Worm (Caenorhabditis elegans) whole organism, L4 larva: Measurements from ENCODE around the gene F23H11.4.
"Not testable (repeated sequence)": the region's sequence is repeated elsewhere in the genome, so short reads cannot be mapped to it uniquely, and the experiment has no call there.

Source experiments
- F10B5.3 ChIP-seq: sonication (generic microtip); optimal IDR thresholded peaks from 2 replicates; lab custom pipeline; 2016; ENCODE audit warnings: mild to moderate bottlenecking, missing genetic modification characterization, missing compliant biosample characterization
- F44E2.7 ChIP-seq: fragments of 200-800 bp; sonication (Bioruptor generic); IDR thresholded peaks from 2 replicates; pipeline ENCODE4 v2.1.2; 2022; ENCODE audit warnings: missing genetic modification characterization, missing compliant biosample characterization
- F49E8.2 ChIP-seq: sonication (generic microtip); optimal IDR thresholded peaks from 2 replicates; lab custom pipeline; 2016; ENCODE audit warnings: missing compliant biosample characterization, mild to moderate bottlenecking, missing genetic modification characterization, borderline replicate concordance
- Y105C5A.15 ChIP-seq: fragments of 200-800 bp; sonication (Bioruptor generic); IDR thresholded peaks from 2 replicates; pipeline ENCODE4 v1.3.6; 2022; ENCODE audit warnings: missing genetic modification characterization, missing compliant biosample characterization
- attf-4 ChIP-seq: sonication (generic microtip); optimal IDR thresholded peaks from 3 replicates; lab custom pipeline; 2017; ENCODE audit warnings: missing biosample characterization, missing genetic modification characterization
- ceh-44 ChIP-seq: fragments of 200-800 bp; sonication (Bioruptor generic); IDR thresholded peaks from 2 replicates; pipeline ENCODE4 v1.3.6; 2022; ENCODE audit warnings: missing genetic modification reagents, missing genetic modification characterization, missing compliant biosample characterization
- ceh-82 ChIP-seq: sonication (generic microtip); optimal IDR thresholded peaks from 2 replicates; lab custom pipeline; 2017; ENCODE audit warnings: missing biosample characterization, missing genetic modification characterization
- cey-2 ChIP-seq: sonication (generic microtip); optimal IDR thresholded peaks from 3 replicates; lab custom pipeline; 2017; ENCODE audit warnings: missing genetic modification characterization, mild to moderate bottlenecking, missing compliant biosample characterization, antibody characterized with exemption, borderline replicate concordance; ENCODE audit not compliant: insufficient read depth
- daf-16 ChIP-seq, 3 experiments: sonication (generic microtip); optimal IDR thresholded peaks; 2 replicates each; lab custom pipeline; 2016 to 2017; ENCODE audit warnings: missing genetic modification characterization in 3 of 3, missing genetic modification reagents in 3 of 3, mild to moderate bottlenecking in 2 of 3, missing compliant biosample characterization in 2 of 3, missing biosample characterization in 1 of 3, moderate library complexity in 1 of 3
- daf-8 ChIP-seq: fragments of 200-800 bp; sonication (Bioruptor generic); IDR thresholded peaks from 2 replicates; pipeline ENCODE4 v1.3.6; 2022; ENCODE audit warnings: missing genetic modification characterization, missing compliant biosample characterization
- dmd-6 ChIP-seq: fragments of 200-800 bp; sonication (Bioruptor generic); IDR thresholded peaks from 2 replicates; pipeline ENCODE4 v1.3.6; 2022; ENCODE audit warnings: missing genetic modification reagents, missing genetic modification characterization, missing compliant biosample characterization
- dmd-9 ChIP-seq: fragments of 200-800 bp; sonication (Bioruptor generic); IDR thresholded peaks from 2 replicates; pipeline ENCODE4 v1.3.6; 2022; ENCODE audit warnings: missing genetic modification reagents, missing genetic modification characterization, missing compliant biosample characterization
- dve-1 ChIP-seq: sonication (generic microtip); optimal IDR thresholded peaks from 2 replicates; lab custom pipeline; 2017; ENCODE audit warnings: antibody characterized with exemption, mild to moderate bottlenecking, missing genetic modification characterization, missing compliant biosample characterization; ENCODE audit not compliant: insufficient read depth
- fkh-10 ChIP-seq: fragments of 150-350 bp; optimal IDR thresholded peaks from 2 replicates; lab custom pipeline; 2014; ENCODE audit warnings: missing biosample characterization, missing genetic modification reagents, missing genetic modification characterization
- gei-8 ChIP-seq: fragments of 200-800 bp; sonication (Bioruptor generic); optimal IDR thresholded peaks from 2 replicates; lab custom pipeline; 2018; ENCODE audit warnings: mild to moderate bottlenecking, missing genetic modification characterization, missing compliant biosample characterization
- hif-1 ChIP-seq, 2 experiments: sonication (generic microtip); optimal IDR thresholded peaks; 2 replicates each; lab custom pipeline; 2016 to 2017; ENCODE audit warnings: missing compliant biosample characterization in 2 of 2, missing genetic modification characterization in 2 of 2, missing genetic modification reagents in 2 of 2, missing genotype in 2 of 2, mild to moderate bottlenecking in 1 of 2
- hlh-11 ChIP-seq: fragments of 200-800 bp; sonication (Bioruptor generic); optimal IDR thresholded peaks from 2 replicates; lab custom pipeline; 2018; ENCODE audit warnings: mild to moderate bottlenecking, missing genetic modification characterization, missing compliant biosample characterization
- hmg-1.1 ChIP-seq: fragments of 200-800 bp; sonication (Bioruptor generic); IDR thresholded peaks from 2 replicates; pipeline ENCODE4 v1.3.6; 2022; ENCODE audit warnings: missing genetic modification reagents, missing genetic modification characterization, missing compliant biosample characterization
- lin-13 ChIP-seq: fragments of 150-350 bp; optimal IDR thresholded peaks from 2 replicates; lab custom pipeline; 2014; ENCODE audit warnings: missing biosample characterization, missing genetic modification reagents, missing genetic modification characterization
- lir-3 ChIP-seq: sonication (generic microtip); optimal IDR thresholded peaks from 2 replicates; lab custom pipeline; 2016; ENCODE audit warnings: mild to moderate bottlenecking, missing genetic modification characterization, missing compliant biosample characterization
- mxl-2 ChIP-seq: fragments of 200-800 bp; sonication (Bioruptor generic); conservative IDR thresholded peaks from 2 replicates; pipeline ENCODE4 v1.3.6; 2022; ENCODE audit warnings: missing genetic modification reagents, missing genetic modification characterization, missing compliant biosample characterization
- mxl-3 ChIP-seq: fragments of 200-800 bp; sonication (Bioruptor generic); optimal IDR thresholded peaks from 2 replicates; lab custom pipeline; 2018; ENCODE audit warnings: mild to moderate bottlenecking, missing genetic modification characterization, missing compliant biosample characterization
- nhr-102 ChIP-seq: sonication (generic microtip); optimal IDR thresholded peaks from 2 replicates; lab custom pipeline; 2016; ENCODE audit warnings: mild to moderate bottlenecking, missing genetic modification characterization, moderate library complexity, missing compliant biosample characterization
- nhr-28 ChIP-seq: fragments of 150-350 bp; optimal IDR thresholded peaks from 2 replicates; lab custom pipeline; 2014; ENCODE audit warnings: missing biosample characterization, missing genetic modification characterization
- nhr-48 ChIP-seq: sonication (generic microtip); optimal IDR thresholded peaks from 2 replicates; lab custom pipeline; 2016; ENCODE audit warnings: mild to moderate bottlenecking, missing genetic modification characterization, missing compliant biosample characterization
- pqm-1 ChIP-seq: sonication (generic microtip); optimal IDR thresholded peaks from 2 replicates; lab custom pipeline; 2017; ENCODE audit warnings: missing biosample characterization, missing genetic modification characterization
- set-16 ChIP-seq: fragments of 200-800 bp; sonication (Bioruptor generic); IDR thresholded peaks from 2 replicates; pipeline ENCODE4 v1.3.6; 2022; ENCODE audit warnings: missing genetic modification reagents, missing genetic modification characterization, missing compliant biosample characterization
- spr-1 ChIP-seq: sonication (generic microtip); optimal IDR thresholded peaks from 2 replicates; lab custom pipeline; 2016; ENCODE audit warnings: mild to moderate bottlenecking, missing genetic modification characterization, missing compliant biosample characterization
- tra-1 ChIP-seq: fragments of 200-800 bp; sonication (Bioruptor generic); IDR thresholded peaks from 2 replicates; pipeline ENCODE4 v1.3.6; 2022; ENCODE audit warnings: missing genetic modification reagents, missing genetic modification characterization, missing compliant biosample characterization
- unc-62 ChIP-seq, 3 experiments: fragments of 150-350 bp in 1 of 3; sonication (generic microtip); optimal IDR thresholded peaks in 2 of 3; peaks in 1 of 3; 1 replicate in 1 of 3; 2 replicates in 2 of 3; lab custom pipeline; 2014 to 2017; ENCODE audit warnings: missing biosample characterization in 3 of 3, missing genetic modification characterization in 3 of 3, missing genetic modification reagents in 3 of 3, missing genotype in 1 of 3
- vab-7 ChIP-seq: fragments of 200-800 bp; sonication (Bioruptor generic); IDR thresholded peaks from 2 replicates; pipeline ENCODE4 v1.3.6; 2022; ENCODE audit warnings: missing genetic modification reagents, missing genetic modification characterization, missing compliant biosample characterization
- zip-11 ChIP-seq: fragments of 200-800 bp; sonication (Bioruptor generic); IDR thresholded peaks from 2 replicates; pipeline ENCODE4 v1.3.6; 2022; ENCODE audit warnings: missing genetic modification characterization, missing compliant biosample characterization
- zip-2 ChIP-seq: fragments of 150-350 bp; optimal IDR thresholded peaks from 2 replicates; lab custom pipeline; 2014; ENCODE audit warnings: missing biosample characterization, missing genetic modification characterization

The F23H11.4 gene

ce11 chrIII:941958-942357 is 34.6 kb upstream of the F23H11.4 start:
- TF ChIP-seq F49E8.2 (no peak), nhr-48 (tag; lab: Kevin White, UChicago) (no peak), cey-2 (tag; lab: Kevin White, UChicago) (no peak), zip-2 (tag; lab: Kevin White, UChicago) (no peak), dmd-9 (no peak), set-16 (GFP tag; lab: Robert Waterston, UW) (peak; percentile 70), nhr-102 (tag; lab: Kevin White, UChicago) (no peak), attf-4 (tag; lab: Kevin White, UChicago) (no peak), F10B5.3 (tag; lab: Kevin White, UChicago) (no peak)

DNA sequence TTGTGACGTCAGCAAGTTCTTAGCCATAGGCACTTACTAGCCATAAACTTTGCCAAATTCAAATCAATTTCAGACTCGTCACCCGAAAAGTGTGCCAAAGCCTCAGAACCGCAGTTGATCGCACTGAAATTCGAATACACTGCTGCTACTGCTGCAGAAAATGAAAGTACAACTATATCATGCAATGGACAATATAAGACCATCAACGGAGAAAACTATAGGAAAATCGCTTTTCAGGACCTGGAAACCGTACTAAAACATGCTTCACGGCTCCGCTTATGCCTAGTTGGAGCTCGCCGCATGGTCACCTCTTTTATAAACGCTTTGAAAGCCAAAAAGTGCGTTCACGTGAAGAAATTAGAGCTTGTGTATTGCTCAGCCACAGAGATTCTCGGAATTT is 31.2 kb upstream of the F23H11.4 start, which contains the start of gene fbxa-22:
Gene fbxa-22, plus strand, starts transcription at position 301 of the 400 bp plus-strand sequence.
- TF ChIP-seq nhr-48 (tag; lab: Kevin White, UChicago) (no peak), fkh-10 (GFP tag; lab: Kevin White, UChicago) (no peak), ceh-82 (tag; lab: Kevin White, UChicago) (no peak), Y105C5A.15 (GFP tag; lab: Robert Waterston, UW) (no peak), vab-7 (GFP tag; lab: Robert Waterston, UW) (no peak), zip-11 (GFP tag; lab: Robert Waterston, UW) (no peak), nhr-28 (no peak), lin-13 (no peak), hif-1 (tag; optimal IDR thresholded peaks at IDR 0.05; lab: Kevin White, UChicago) (no peak), hmg-1.1 (GFP tag; lab: Robert Waterston, UW) (no peak), mxl-2 (no peak)

DNA sequence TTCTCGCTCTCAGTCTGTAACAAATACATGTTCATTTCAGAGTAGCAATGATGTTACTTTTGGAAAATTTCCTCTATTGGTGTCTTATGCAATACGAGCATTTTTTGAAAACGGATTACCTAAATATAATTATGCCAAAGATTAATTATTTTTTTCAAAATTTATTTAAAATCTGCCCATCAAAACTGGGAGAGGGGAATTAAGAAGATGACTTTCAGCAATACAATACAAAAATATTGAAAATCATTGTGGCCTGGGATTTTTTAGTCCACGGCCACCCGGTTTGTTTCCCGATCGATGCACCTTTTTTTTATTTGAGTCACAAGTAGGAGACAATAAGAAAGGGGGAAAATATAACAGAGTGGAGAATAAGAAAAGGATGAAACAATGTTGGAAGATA is 30.6 kb upstream of the F23H11.4 start, which contains the start of gene fbxa-56:
Gene fbxa-56, minus strand, starts transcription at position 101 of the 400 bp plus-strand sequence.
- TF ChIP-seq F44E2.7 = no peak
- TF ChIP-seq mxl-2 = no peak
- TF ChIP-seq daf-8 (GFP tag; lab: Robert Waterston, UW) = no peak
- TF ChIP-seq gei-8 (GFP tag; lab: Kevin White, UChicago) = no peak

DNA sequence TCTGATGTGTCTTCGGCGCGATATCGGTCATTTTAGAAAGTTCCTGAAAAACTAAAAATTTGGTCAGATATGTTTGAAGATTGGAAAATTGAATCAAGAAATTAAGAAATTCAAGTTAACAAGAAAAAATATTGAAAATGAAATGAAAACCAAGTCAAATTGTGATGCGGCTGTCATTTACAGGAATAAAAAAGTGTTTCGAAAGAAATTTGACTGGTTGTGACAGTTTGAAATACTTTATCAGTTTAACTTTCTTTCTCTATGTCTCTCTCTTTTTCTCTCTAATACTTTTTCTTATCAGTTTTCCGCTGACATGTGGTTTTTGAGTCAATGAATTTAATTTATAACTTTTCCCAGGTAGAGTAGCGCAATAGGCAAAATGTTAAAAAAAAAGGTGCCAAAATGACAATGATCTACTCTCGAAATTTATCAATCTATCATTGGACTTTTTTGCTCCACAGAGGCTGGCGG is 28.7 kb upstream of the F23H11.4 start, which contains the start of gene fbxa-55:
Gene fbxa-55, minus strand, starts transcription at position 51 of the 471 bp plus-strand sequence.
- peak; percentile 80 for TF ChIP-seq tra-1 (GFP tag; lab: Robert Waterston, UW)
- TF ChIP-seq pqm-1 = peak; percentile 43
- TF ChIP-seq mxl-3 (GFP tag; lab: Kevin White, UChicago) = no peak
- peak; percentile 75 for TF ChIP-seq hlh-11 (tag; lab: Kevin White, UChicago)
- peak; percentile 25 for TF ChIP-seq nhr-28
- TF ChIP-seq daf-16 (GFP tag; optimal IDR thresholded peaks at IDR 0.05; lab: Kevin White, UChicago) = no peak
- peak; percentile 51 for TF ChIP-seq daf-16 (tag; optimal IDR thresholded peaks at IDR 0.05; lab: Kevin White, UChicago)
- TF ChIP-seq F10B5.3 (tag; lab: Kevin White, UChicago) = no peak
- TF ChIP-seq ceh-44 (GFP tag; lab: Robert Waterston, UW) = no peak
- TF ChIP-seq unc-62 (GFP tag; optimal IDR thresholded peaks at IDR 0.05 in 1 of 2; lab: Kevin White, UChicago) = peak in 1 of 2 experiments; percentile 6
- no peak for TF ChIP-seq unc-62 (tag; optimal IDR thresholded peaks at IDR 0.05; lab: Kevin White, UChicago)
- TF ChIP-seq dmd-6 = peak; percentile 92
- peak; percentile 52 for TF ChIP-seq dve-1 (tag; lab: Kevin White, UChicago)

- TF ChIP-seq lir-3 (tag; lab: Kevin White, UChicago) = peak; percentile 69
- TF ChIP-seq F10B5.3 (tag; lab: Kevin White, UChicago) = peak; percentile 19
- TF ChIP-seq spr-1 (tag; lab: Kevin White, UChicago) = peak; percentile 65
- TF ChIP-seq nhr-48 (tag; lab: Kevin White, UChicago) = peak; percentile 28
- peak in 1 of 2 experiments; percentile 57 for TF ChIP-seq daf-16 (GFP tag; optimal IDR thresholded peaks at IDR 0.05; lab: Kevin White, UChicago)
- TF ChIP-seq daf-16 (tag; optimal IDR thresholded peaks at IDR 0.05; lab: Kevin White, UChicago) = not testable (repeated sequence)
These were observed 24.1 kb upstream of the F23H11.4 start for ce11 chrIII:931405-931804.
